Worm (Caenorhabditis elegans): ENCODE results near the gene fbxa-113.

Gene fbxa-113

DNA sequence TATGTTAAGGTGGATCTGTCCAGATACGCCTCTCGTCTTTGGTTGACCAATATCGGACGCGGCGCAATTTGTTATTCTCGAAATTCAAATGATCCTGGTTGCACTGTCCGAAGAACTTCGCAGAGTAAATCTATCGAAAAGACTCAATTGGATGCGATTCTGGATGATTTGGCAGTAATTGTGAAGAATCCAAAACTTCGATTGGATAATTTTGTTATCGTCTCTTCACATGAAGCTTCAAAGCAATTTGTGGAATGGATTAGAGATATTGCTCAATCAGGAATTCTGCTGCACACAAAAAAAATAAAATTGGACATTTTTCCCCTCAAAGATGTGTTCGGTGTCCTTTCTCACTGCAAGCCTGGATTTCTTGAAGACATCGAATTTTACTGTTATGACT, 3.5 kb upstream of the fbxa-113 start:
- TF ChIP-seq unc-62 (GFP tag; optimal IDR thresholded peaks at IDR 0.05), result no peak

DNA sequence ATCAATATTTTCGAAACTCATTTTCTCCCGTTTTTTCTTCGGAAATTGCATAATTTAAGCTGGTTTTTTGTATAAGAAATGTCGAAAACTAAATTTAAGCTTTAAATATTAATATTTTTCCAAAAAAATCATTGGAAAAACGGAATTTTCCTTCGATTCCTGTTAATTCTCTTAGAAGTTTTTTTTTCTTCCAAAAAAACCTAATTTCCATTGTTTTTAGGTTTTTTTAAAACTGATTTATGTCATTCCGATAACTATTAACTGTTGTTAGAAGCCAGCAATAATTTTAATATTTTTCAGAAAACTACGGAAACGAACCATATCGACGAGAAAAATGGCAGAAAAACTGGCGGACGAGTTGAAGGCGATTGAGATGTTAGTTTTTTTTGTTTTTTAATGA, 1.9 kb upstream of the fbxa-113 start, which contains the start of gene fbxa-114:
Gene fbxa-114 (plus strand): TSS at position 301 of the 400 bp plus-strand sequence.
- TF ChIP-seq unc-62 (GFP tag; optimal IDR thresholded peaks at IDR 0.05), result no peak

DNA sequence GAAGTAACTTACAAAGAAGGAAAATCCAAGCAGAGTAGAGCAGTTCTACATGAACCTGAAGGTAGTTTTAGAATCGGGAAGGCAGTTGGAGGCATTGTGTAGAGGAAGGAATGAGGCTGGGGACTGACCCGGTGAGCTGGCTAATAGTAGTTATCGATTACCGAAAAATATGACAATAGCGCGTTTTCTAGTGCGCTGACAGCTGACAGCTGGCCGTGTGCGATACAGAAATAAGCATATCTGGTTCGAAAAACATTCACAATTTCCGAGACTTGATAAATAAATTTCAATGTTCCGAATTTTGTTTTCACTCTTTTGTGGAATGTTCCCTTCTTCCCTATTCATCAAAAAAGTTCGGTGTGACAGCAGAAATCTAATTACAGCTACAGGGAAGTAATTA, 2.9 kb downstream of the fbxa-113 start, which contains the start of the genes fbxb-59 and srbc-34:
Gene fbxb-59 (minus strand): TSS at position 101 of the 400 bp plus-strand sequence.
Gene srbc-34 (plus strand): TSS at position 233 of the 400 bp plus-strand sequence.
- no peak for TF ChIP-seq unc-62 (GFP tag; optimal IDR thresholded peaks at IDR 0.05)

DNA sequence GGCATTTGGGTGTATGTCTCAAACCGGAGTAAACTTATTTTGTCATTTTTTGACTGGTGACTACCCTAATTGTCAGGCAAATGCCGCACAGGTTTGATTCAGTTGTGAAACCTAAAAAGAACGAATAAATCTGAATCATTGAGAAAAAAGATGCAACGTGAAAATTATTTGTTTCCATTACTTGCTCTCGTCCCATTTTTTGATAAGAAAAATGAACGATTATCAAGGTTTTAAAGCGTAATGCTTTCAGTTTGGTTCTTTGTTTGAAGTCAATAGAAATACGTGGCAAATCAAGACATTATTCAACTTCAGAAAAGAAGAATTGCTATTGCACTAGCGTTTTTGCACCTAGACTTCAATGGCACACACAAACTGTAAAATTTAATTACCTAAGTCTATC, 9.4 kb downstream of the fbxa-113 start, which contains the start of gene Y113G7B.12:
Gene Y113G7B.12 (minus strand): TSS at position 101 of the 400 bp plus-strand sequence.
- no peak for TF ChIP-seq unc-62 (GFP tag; optimal IDR thresholded peaks at IDR 0.05)

DNA sequence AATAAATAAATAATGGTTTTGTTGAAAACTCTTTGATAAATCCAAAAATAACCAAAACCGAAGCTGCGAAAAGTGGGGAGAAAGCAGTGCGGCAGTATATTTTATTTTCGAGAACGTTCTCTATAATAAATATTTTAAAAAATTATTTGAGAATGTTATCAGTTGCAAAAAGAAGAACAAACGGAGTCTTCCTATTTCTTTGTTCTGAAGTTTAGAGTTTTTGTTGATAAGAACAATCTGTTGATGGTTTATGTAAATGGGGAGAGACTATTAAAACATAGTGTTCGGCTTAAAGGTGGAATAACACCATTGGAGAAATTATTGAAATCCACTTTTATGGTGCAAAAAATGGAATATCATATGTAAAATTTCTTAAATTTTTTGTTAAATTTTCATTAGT, 9.9 kb downstream of the fbxa-113 start:
- TF ChIP-seq unc-62 (GFP tag; optimal IDR thresholded peaks at IDR 0.05), result no peak

DNA sequence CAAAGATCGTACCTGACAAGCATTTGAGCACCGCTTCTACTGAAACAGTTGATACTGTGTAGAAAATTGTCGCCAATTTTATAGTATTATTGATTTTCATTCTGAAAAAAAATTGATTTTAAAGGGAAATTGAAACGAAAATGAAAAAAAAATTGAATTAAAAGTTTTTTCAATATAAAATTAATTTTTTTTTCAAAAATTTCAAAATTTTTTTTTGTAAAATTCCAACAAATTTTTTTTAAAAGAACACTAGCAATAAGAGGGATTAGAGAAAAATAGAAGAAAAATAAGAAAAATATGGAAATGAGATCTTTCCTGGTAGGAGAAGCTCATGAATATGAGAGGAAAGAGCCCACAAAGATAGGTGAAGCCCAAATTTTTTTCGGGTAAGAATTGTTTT, 12.0 kb downstream of the fbxa-113 start, which contains the start of gene Y113G7B.11:
Gene Y113G7B.11 (minus strand): TSS at position 101 of the 400 bp plus-strand sequence.
- no peak for TF ChIP-seq unc-62 (GFP tag; optimal IDR thresholded peaks at IDR 0.05)

DNA sequence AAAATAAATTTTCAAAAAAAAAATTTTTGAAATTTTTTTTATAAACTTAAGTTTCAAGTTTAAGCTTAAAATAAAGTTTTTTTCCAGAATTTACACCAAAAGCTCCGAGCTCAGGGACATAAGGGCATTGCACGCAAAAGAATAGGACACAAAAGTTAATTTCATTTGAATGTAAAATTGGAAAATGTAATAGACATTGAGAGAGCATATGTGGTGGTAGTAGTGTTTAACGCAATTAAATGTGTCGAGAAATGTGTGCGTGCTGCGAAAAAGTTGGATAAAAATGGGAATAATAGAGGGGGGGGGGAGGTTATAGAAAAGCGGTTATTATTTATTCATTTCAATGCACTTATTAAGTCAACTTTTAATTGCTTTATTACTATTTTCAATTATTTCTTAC, 17.4 kb downstream of the fbxa-113 start:
- no peak for TF ChIP-seq unc-62 (GFP tag; optimal IDR thresholded peaks at IDR 0.05)

DNA sequence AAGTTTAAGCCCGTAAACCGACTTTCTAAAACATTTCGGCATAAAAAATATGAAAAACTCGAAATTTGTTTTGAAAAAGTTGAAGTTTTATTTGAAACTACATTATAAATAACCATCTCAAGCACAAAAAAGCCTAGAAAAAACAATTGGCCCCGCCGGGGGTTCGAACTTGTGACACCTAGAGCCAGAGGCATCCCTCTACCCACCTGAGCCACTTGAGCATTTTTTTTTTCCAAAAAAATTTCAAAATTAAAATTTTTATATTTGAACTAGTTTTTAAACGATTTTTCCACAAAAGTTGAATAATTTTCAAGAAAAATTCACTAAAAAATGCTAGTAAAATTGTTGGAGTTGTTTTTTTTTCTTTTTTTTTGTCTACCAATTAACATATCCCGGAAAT, 20.5 kb downstream of the fbxa-113 start:
- no peak for TF ChIP-seq unc-62 (GFP tag; optimal IDR thresholded peaks at IDR 0.05)

DNA sequence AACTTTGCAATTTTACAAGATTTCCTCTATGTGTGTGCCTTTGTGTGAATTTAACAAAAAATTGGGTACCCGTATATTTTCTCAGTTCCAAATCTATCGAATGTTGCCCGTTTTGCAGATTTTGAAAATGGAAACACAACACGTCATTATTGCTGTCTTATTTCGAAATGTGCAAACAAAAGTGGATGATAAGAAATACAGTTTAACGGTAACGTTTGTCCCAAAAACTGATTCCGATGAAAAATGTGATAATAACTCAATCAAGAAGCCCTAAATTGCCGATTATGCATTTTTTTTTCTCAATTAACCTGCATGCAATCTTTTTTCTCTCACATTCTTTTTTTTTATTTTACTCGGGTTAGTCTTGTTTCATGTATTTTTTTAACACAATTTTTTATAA, 22.1 kb downstream of the fbxa-113 start:
- no peak for TF ChIP-seq unc-62 (GFP tag; optimal IDR thresholded peaks at IDR 0.05)

DNA sequence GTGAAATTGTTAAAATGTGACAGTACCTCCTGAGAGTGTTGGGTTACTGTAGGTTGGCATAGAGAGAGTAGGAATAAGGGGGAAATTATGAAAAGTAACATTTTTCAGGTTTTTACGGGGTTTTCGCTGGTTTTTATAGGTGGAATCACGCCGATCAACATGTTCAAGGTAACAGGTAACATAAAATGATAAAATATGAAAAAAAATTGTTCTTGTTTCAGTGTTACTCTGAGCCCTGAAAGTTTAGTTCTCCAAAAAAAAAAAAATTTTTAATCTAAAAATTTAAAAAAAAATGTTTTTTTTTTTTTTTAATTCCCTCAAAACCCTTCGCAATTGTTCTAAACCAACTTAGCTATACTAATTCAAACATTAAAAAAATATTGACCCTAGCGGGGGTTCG, 30.6 kb downstream of the fbxa-113 start, which contains the start of gene Y113G7B.15:
Gene Y113G7B.15 (minus strand): TSS at position 101 of the 400 bp plus-strand sequence.
- no peak for TF ChIP-seq unc-62 (GFP tag; optimal IDR thresholded peaks at IDR 0.05)

DNA sequence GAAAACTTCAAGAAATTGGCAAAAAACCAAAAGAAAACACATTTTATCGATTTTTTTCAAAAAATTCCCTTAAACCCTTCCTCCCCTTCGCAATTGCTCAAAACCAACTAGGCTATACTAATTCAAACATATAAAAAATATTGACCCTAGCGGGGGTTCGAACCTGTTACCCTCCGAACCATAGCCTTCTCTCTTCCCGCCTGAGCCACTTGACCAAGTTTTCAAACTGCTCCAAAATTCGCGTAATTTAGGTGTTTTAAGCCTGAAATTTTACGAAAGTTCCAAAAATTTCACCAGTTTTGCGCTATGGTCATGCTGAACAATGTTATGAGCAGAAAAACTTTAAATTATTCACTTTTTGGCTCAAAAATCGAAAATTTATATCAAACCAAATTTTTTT, 31.3 kb downstream of the fbxa-113 start:
- TF ChIP-seq unc-62 (GFP tag; optimal IDR thresholded peaks at IDR 0.05), result no peak

DNA sequence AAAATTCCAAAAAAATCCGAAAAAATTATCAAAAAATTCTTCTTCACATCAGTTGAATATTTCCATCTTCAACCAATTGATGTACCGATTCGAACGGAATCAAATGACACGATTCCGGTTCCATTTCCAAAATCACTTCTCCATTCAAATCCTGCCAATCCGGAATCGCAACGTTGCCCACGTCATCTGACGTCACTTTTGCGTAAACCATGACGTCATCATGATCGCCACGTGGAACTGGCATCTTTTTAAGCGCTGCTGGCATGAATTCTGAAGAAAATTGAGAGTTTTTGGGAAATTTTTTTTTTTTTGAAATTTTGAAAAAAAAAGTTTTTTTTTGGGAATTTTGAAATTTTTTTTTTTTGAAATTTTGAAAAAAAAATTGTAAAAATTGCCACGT, 32.0 kb downstream of the fbxa-113 start:
- TF ChIP-seq unc-62 (GFP tag; optimal IDR thresholded peaks at IDR 0.05), result no peak

DNA sequence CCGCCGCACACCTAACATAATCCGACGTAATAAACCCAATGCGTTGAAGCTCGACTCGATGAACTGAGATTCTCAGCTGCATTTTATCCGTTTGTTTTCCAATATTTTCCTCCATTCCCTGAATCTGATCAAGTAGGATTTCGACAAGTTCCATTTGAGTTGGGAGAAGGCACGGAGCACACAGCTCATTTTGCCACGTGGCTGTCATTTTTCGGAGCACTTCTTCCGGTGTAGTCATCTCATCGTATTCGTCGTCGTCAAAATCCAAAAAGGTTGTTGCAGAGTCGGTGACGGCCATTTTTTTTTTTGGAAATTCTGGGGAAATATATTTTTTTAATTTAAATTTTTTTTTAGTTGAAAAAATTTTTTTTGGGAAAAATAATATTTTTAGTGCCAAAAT, 34.2 kb downstream of the fbxa-113 start, which contains the start of gene sld-5:
Gene sld-5 (minus strand): TSS at position 317 of the 400 bp plus-strand sequence.
- TF ChIP-seq unc-62 (GFP tag; optimal IDR thresholded peaks at IDR 0.05), result no peak

DNA sequence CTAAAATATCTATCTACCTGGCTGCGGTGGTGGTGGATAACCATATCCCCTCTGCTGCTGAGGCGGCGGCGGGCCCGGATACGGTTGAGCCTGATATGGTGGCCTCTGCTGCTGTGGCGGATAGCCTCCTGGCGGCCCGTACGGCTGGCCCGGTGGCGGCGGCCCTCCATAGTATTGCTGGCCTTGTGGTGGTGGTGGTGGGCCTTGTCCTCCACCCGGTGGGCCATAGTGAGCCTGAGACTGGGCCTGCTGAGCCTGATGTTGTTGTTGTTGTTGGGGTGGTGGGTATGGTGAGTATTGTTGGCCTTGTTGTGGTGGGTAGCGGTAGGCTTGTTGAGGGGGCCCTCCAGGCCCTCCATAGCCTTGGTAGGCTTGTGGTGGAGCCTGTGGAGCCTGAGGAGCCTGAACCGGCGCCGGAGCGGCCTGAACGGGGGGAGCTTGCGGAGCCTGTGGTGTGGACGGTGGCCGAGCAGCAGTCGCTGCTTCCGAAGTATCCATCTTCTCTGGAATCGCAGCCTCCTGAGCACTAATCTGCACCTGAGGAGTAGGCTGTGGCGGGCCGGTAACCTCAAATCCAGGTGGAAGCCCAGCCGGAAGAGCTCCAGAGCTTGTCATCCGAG, 38.2 kb downstream of the fbxa-113 start:
- no peak for TF ChIP-seq unc-62 (GFP tag; optimal IDR thresholded peaks at IDR 0.05)

DNA sequence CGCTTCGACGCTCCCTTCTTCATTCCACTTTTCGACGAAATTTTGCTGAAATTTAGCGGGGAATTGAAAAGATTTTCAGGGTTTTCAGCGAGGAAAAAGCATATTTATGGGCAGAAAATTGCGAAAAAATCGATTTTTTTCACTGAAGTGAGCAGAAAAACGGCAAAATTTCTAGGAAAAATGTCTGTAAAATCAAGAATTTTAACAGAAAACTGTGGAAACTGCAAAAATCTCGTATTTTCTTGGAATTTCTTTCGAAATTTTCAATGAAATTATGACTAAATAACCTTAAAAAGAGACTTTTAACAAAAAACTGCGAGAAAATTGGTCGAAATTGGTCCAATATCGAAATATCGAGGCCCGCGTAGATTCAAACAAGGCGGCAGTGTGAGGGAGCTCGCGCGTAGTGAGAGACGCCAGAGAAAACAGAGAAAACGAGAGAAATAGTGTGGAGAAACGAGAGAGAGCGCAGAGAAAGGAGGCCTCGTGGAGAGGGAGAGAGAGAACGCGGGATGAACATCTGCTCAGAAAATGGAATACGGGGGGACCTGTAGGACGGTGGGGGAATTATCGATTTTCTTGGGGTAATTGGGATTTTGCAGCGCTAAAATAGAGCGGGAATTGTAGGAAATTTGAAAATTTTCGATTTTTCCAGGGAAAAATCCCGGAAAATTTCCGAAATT, 46.4 kb downstream of the fbxa-113 start, which contains the start of gene swsn-1:
Gene swsn-1 (minus strand): TSS at position 51 of the 683 bp plus-strand sequence.
- TF ChIP-seq unc-62 (GFP tag; optimal IDR thresholded peaks at IDR 0.05), result no peak
